Worm (Caenorhabditis elegans) whole organism, young adult: Measurements from ENCODE around the gene unc-24.

Experiments used
- B0035.1 ChIP-seq: sonication (generic microtip); optimal IDR thresholded peaks from 2 replicates; lab custom pipeline; 2016; ENCODE audit warnings: missing genetic modification characterization, mild to moderate bottlenecking, missing compliant biosample characterization, missing genotype, missing genetic modification reagents
- C06A6.2 ChIP-seq: fragments of 200-800 bp; sonication (Bioruptor generic); conservative IDR thresholded peaks from 2 replicates; pipeline ENCODE4 v1.3.6; 2022; ENCODE audit warnings: missing genetic modification characterization, missing compliant biosample characterization
- C17E4.6 ChIP-seq: fragments of 200-800 bp; sonication (Bioruptor generic); IDR thresholded peaks from 2 replicates; pipeline ENCODE4 v1.3.6; 2022; ENCODE audit warnings: missing genetic modification reagents, missing genetic modification characterization, missing compliant biosample characterization
- F10E7.11 ChIP-seq: sonication (generic microtip); optimal IDR thresholded peaks from 2 replicates; lab custom pipeline; 2017; ENCODE audit warnings: mild to moderate bottlenecking, missing genetic modification characterization, moderate library complexity, missing compliant biosample characterization
- F22D6.2 ChIP-seq: sonication (generic microtip); optimal IDR thresholded peaks from 2 replicates; lab custom pipeline; 2016; ENCODE audit warnings: mild to moderate bottlenecking, missing genetic modification characterization, missing compliant biosample characterization
- F23B12.7 ChIP-seq: sonication (generic microtip); optimal IDR thresholded peaks from 2 replicates; lab custom pipeline; 2017; ENCODE audit warnings: missing genetic modification characterization, mild to moderate bottlenecking, missing compliant biosample characterization, antibody characterized with exemption, moderate library complexity; ENCODE audit not compliant: insufficient read depth
- F49E8.2 ChIP-seq: sonication (generic microtip); optimal IDR thresholded peaks from 3 replicates; lab custom pipeline; 2017; ENCODE audit warnings: missing genetic modification characterization, mild to moderate bottlenecking, missing compliant biosample characterization, antibody characterized with exemption, moderate library complexity; ENCODE audit not compliant: insufficient read depth
- F55B11.4 ChIP-seq: sonication (generic microtip); optimal IDR thresholded peaks from 2 replicates; lab custom pipeline; 2016; ENCODE audit warnings: missing compliant biosample characterization, missing genetic modification characterization, borderline replicate concordance; ENCODE audit not compliant: insufficient read depth
- T26A5.8 ChIP-seq: sonication (generic microtip); optimal IDR thresholded peaks from 2 replicates; lab custom pipeline; 2016; ENCODE audit warnings: missing genetic modification characterization, missing compliant biosample characterization
- Y53G8AR.9 ChIP-seq: fragments of 200-800 bp; sonication (Bioruptor generic); conservative IDR thresholded peaks from 2 replicates; pipeline ENCODE4 v1.3.6; 2022; ENCODE audit warnings: missing genetic modification reagents, missing genetic modification characterization, missing compliant biosample characterization
- Y95B8A.8 ChIP-seq: fragments of 200-800 bp; sonication (Bioruptor generic); IDR thresholded peaks from 2 replicates; pipeline ENCODE4 v1.3.6; 2022; ENCODE audit warnings: missing genetic modification reagents, missing genetic modification characterization, missing compliant biosample characterization
- ZK185.1 ChIP-seq: sonication (generic microtip); optimal IDR thresholded peaks from 2 replicates; lab custom pipeline; 2016; ENCODE audit warnings: mild to moderate bottlenecking, missing genetic modification characterization, missing compliant biosample characterization; ENCODE audit not compliant: poor library complexity, severe bottlenecking
- attf-3 ChIP-seq: fragments of 200-800 bp; sonication (Bioruptor generic); conservative IDR thresholded peaks from 2 replicates; pipeline ENCODE4 v1.3.6; 2022; ENCODE audit warnings: missing genetic modification reagents, missing genetic modification characterization, missing compliant biosample characterization
- ccch-3 ChIP-seq: fragments of 200-800 bp; sonication (Bioruptor generic); optimal IDR thresholded peaks from 2 replicates; lab custom pipeline; 2018; ENCODE audit warnings: mild to moderate bottlenecking, missing genetic modification characterization, missing compliant biosample characterization
- ceh-100 ChIP-seq: fragments of 200-800 bp; sonication (Bioruptor generic); IDR thresholded peaks from 2 replicates; pipeline ENCODE4 v1.3.6; 2022; ENCODE audit warnings: missing genetic modification reagents, missing genetic modification characterization, missing compliant biosample characterization
- ceh-40 ChIP-seq: fragments of 200-800 bp; sonication (Bioruptor generic); IDR thresholded peaks from 2 replicates; pipeline ENCODE4 v1.3.6; 2022; ENCODE audit warnings: missing genetic modification characterization, missing compliant biosample characterization
- ceh-79 ChIP-seq: sonication (generic microtip); optimal IDR thresholded peaks from 2 replicates; lab custom pipeline; 2017; ENCODE audit warnings: mild to moderate bottlenecking, missing genetic modification characterization, missing compliant biosample characterization
- chd-7 ChIP-seq: sonication (generic microtip); optimal IDR thresholded peaks from 2 replicates; lab custom pipeline; 2016; ENCODE audit warnings: mild to moderate bottlenecking, missing genetic modification characterization, moderate library complexity, missing compliant biosample characterization
- dox-1 ChIP-seq: fragments of 200-800 bp; sonication (Bioruptor generic); IDR thresholded peaks from 2 replicates; pipeline ENCODE4 v1.3.6; 2022; ENCODE audit warnings: missing genetic modification reagents, missing genetic modification characterization, missing compliant biosample characterization
- dpff-1 ChIP-seq: sonication (generic microtip); optimal IDR thresholded peaks from 2 replicates; lab custom pipeline; 2017; ENCODE audit warnings: mild to moderate bottlenecking, missing genetic modification characterization, missing compliant biosample characterization
- egrh-3 ChIP-seq: fragments of 200-800 bp; sonication (Bioruptor generic); IDR thresholded peaks from 2 replicates; pipeline ENCODE4 v1.3.6; 2022; ENCODE audit warnings: missing genetic modification reagents, missing genetic modification characterization, missing compliant biosample characterization
- ets-4 ChIP-seq: fragments of 200-800 bp; sonication (Bioruptor generic); optimal IDR thresholded peaks from 2 replicates; lab custom pipeline; 2018; ENCODE audit warnings: mild to moderate bottlenecking, missing genetic modification characterization, missing compliant biosample characterization
- hlh-12 ChIP-seq: sonication (generic microtip); optimal IDR thresholded peaks from 2 replicates; lab custom pipeline; 2016; ENCODE audit warnings: missing genetic modification characterization, missing compliant biosample characterization
- hmg-1.2 ChIP-seq: fragments of 200-800 bp; sonication (Bioruptor generic); IDR thresholded peaks from 2 replicates; pipeline ENCODE4 v1.3.6; 2022; ENCODE audit warnings: missing genetic modification reagents, missing genetic modification characterization, missing compliant biosample characterization
- lag-1 ChIP-seq: fragments of 200-800 bp; sonication (Bioruptor generic); IDR thresholded peaks from 2 replicates; pipeline ENCODE4 v1.3.6; 2022; ENCODE audit warnings: missing genetic modification reagents, missing genetic modification characterization, missing compliant biosample characterization
- lin-40 ChIP-seq: sonication (generic microtip); optimal IDR thresholded peaks from 2 replicates; lab custom pipeline; 2016; ENCODE audit warnings: missing genetic modification characterization, mild to moderate bottlenecking, missing compliant biosample characterization, missing genotype, missing genetic modification reagents
- lsy-27 ChIP-seq: sonication (generic microtip); optimal IDR thresholded peaks from 2 replicates; lab custom pipeline; 2017; ENCODE audit warnings: missing genetic modification characterization, mild to moderate bottlenecking, missing compliant biosample characterization, antibody characterized with exemption, missing genotype, borderline replicate concordance; ENCODE audit not compliant: insufficient read depth
- madf-10 ChIP-seq: sonication (generic microtip); optimal IDR thresholded peaks from 2 replicates; lab custom pipeline; 2016; ENCODE audit warnings: mild to moderate bottlenecking, missing genetic modification characterization, missing compliant biosample characterization
- madf-3 ChIP-seq: fragments of 200-800 bp; sonication (Bioruptor generic); IDR thresholded peaks from 2 replicates; pipeline ENCODE4 v1.3.6; 2022; ENCODE audit warnings: missing genetic modification reagents, missing genetic modification characterization, missing compliant biosample characterization
- nhr-90 ChIP-seq: sonication (generic microtip); optimal IDR thresholded peaks from 2 replicates; lab custom pipeline; 2016; ENCODE audit warnings: missing genotype, mild to moderate bottlenecking, missing genetic modification characterization, missing compliant biosample characterization
- rec-8 ChIP-seq, 2 experiments: sonication (generic microtip); optimal IDR thresholded peaks; 2 replicates each; lab custom pipeline; 2016; ENCODE audit warnings: mild to moderate bottlenecking in 2 of 2, missing genetic modification characterization in 2 of 2, missing genetic modification reagents in 2 of 2, missing genotype in 2 of 2, missing biosample characterization in 1 of 2, missing compliant biosample characterization in 1 of 2, moderate library complexity in 1 of 2
- rpc-1 ChIP-seq, 2 experiments: fragments of 150-350 bp in 1 of 2; sonication (generic microtip) in 1 of 2; optimal IDR thresholded peaks; 2 replicates each; lab custom pipeline; 2014 to 2018; ENCODE audit warnings: missing biosample characterization in 1 of 2, missing genetic modification characterization in 1 of 2, missing genetic modification reagents in 1 of 2, missing genotype in 1 of 2
- sdz-38 ChIP-seq: sonication (generic microtip); optimal IDR thresholded peaks from 2 replicates; lab custom pipeline; 2016; ENCODE audit warnings: missing genotype, missing genetic modification characterization, missing compliant biosample characterization
- sea-2 ChIP-seq: fragments of 200-800 bp; sonication (Bioruptor generic); IDR thresholded peaks from 2 replicates; pipeline ENCODE4 v1.3.6; 2022; ENCODE audit warnings: missing genetic modification characterization, missing compliant biosample characterization
- sptf-2 ChIP-seq: fragments of 200-800 bp; sonication (Bioruptor generic); optimal IDR thresholded peaks from 2 replicates; lab custom pipeline; 2018; ENCODE audit warnings: mild to moderate bottlenecking, missing genetic modification characterization, missing compliant biosample characterization
- tbp1 ChIP-seq: fragments of 200-800 bp; sonication (Bioruptor generic); optimal IDR thresholded peaks from 2 replicates; lab custom pipeline; 2018; ENCODE audit warnings: mild to moderate bottlenecking, missing genetic modification characterization, missing compliant biosample characterization
- tlf-1 ChIP-seq: fragments of 200-800 bp; sonication (Bioruptor generic); optimal IDR thresholded peaks from 2 replicates; lab custom pipeline; 2018; ENCODE audit warnings: mild to moderate bottlenecking, missing genetic modification characterization, missing compliant biosample characterization
- unc-62 ChIP-seq: fragments of 150-350 bp; optimal IDR thresholded peaks from 2 replicates; lab custom pipeline; 2014; ENCODE audit warnings: missing biosample characterization, missing genetic modification reagents, missing genetic modification characterization
- ztf-22 ChIP-seq: fragments of 200-800 bp; sonication (Bioruptor generic); optimal IDR thresholded peaks from 2 replicates; lab custom pipeline; 2018; ENCODE audit warnings: mild to moderate bottlenecking, missing genetic modification characterization, moderate library complexity, missing compliant biosample characterization
- ztf-25 ChIP-seq: fragments of 200-800 bp; sonication (Bioruptor generic); IDR thresholded peaks from 2 replicates; pipeline ENCODE4 v1.3.6; 2022; ENCODE audit warnings: missing genetic modification reagents, missing genetic modification characterization, missing compliant biosample characterization
- ztf-26 ChIP-seq: sonication (generic microtip); optimal IDR thresholded peaks from 2 replicates; lab custom pipeline; 2017; ENCODE audit warnings: missing genetic modification characterization, missing compliant biosample characterization
- ztf-28 ChIP-seq: fragments of 200-800 bp; sonication (Bioruptor generic); IDR thresholded peaks from 2 replicates; pipeline ENCODE4 v1.3.6; 2022; ENCODE audit warnings: missing genetic modification reagents, missing genetic modification characterization, missing compliant biosample characterization
- ztf-6 ChIP-seq: fragments of 200-800 bp; sonication (Bioruptor generic); IDR thresholded peaks from 2 replicates; pipeline ENCODE4 v1.3.6; 2022; ENCODE audit warnings: missing genetic modification reagents, missing genetic modification characterization, missing compliant biosample characterization

Gene unc-24

ce11 chrIV:7979588-7979987, at the start of gene unc-24:
Gene unc-24, plus strand, starts transcription at chrIV:7979870.
- TF ChIP-seq sea-2 (GFP tag; lab: Robert Waterston, UW) (no peak), ceh-100 (no peak), rpc-1 (optimal IDR thresholded peaks at IDR 0.05; lab: Kevin White, UChicago) (no peak), rpc-1 (tag; optimal IDR thresholded peaks at IDR 0.05; lab: Kevin White, UChicago) (no peak)

ce11 chrIV:7931873-7932272, 47.8 kb upstream of the unc-24 start:
- TF ChIP-seq B0035.1 (tag; lab: Kevin White, UChicago) (no peak), F22D6.2 (tag; lab: Kevin White, UChicago) (no peak), lag-1 (GFP tag; lab: Robert Waterston, UW) (no peak), rec-8 (tag; optimal IDR thresholded peaks at IDR 0.05; lab: Kevin White, UChicago) (no peak), ztf-6 (GFP tag; lab: Robert Waterston, UW) (no peak), ZK185.1 (tag; lab: Kevin White, UChicago) (no peak), chd-7 (tag; lab: Kevin White, UChicago) (no peak), C06A6.2 (GFP tag; lab: Robert Waterston, UW) (no peak), madf-3 (GFP tag; lab: Robert Waterston, UW) (no peak), Y95B8A.8 (GFP tag; lab: Robert Waterston, UW) (no peak), nhr-90 (no peak)

- TF ChIP-seq sptf-2 (GFP tag; lab: Kevin White, UChicago) (no peak), tlf-1 (GFP tag; lab: Kevin White, UChicago) (no peak), lsy-27 (tag; lab: Kevin White, UChicago) (no peak), dox-1 (GFP tag; lab: Robert Waterston, UW) (no peak), egrh-3 (no peak), rec-8 (tag; optimal IDR thresholded peaks at IDR 0.05; lab: Kevin White, UChicago) (no peak), F10E7.11 (no peak), sdz-38 (tag; lab: Kevin White, UChicago) (no peak), Y53G8AR.9 (no peak), T26A5.8 (tag; lab: Kevin White, UChicago) (no peak), tbp1 (GFP tag; lab: Kevin White, UChicago) (no peak), unc-62 (no peak), hlh-12 (no peak), ztf-26 (tag; lab: Kevin White, UChicago) (no peak), ztf-22 (GFP tag; lab: Kevin White, UChicago) (no peak), ztf-28 (no peak)
Observed at ce11 chrIV:7933733-7934132, 45.9 kb upstream of the unc-24 start, which contains the start of gene bbs-2. Gene bbs-2, plus strand, starts transcription at chrIV:7934033.

ce11 chrIV:7938834-7939233, 40.8 kb upstream of the unc-24 start, which contains the start of gene F20D12.7:
Gene F20D12.7, minus strand, starts transcription at chrIV:7938934.
- no peak for TF ChIP-seq ccch-3 (GFP tag; lab: Kevin White, UChicago)
- TF ChIP-seq ets-4 (GFP tag; lab: Kevin White, UChicago) = no peak
- no peak for TF ChIP-seq F49E8.2 (tag; lab: Kevin White, UChicago)

ce11 chrIV:7940919-7941318, 38.8 kb upstream of the unc-24 start, which contains the start of gene exc-9:
Gene exc-9, minus strand, starts transcription at chrIV:7941019.
- no peak for TF ChIP-seq lin-40 (tag; lab: Kevin White, UChicago)
- no peak for TF ChIP-seq C17E4.6 (GFP tag; lab: Robert Waterston, UW)
- no peak for TF ChIP-seq dpff-1
- no peak for TF ChIP-seq F23B12.7 (tag; lab: Kevin White, UChicago)
- TF ChIP-seq ztf-25 (GFP tag; lab: Robert Waterston, UW) = no peak
- no peak for TF ChIP-seq madf-10
- TF ChIP-seq F55B11.4 (tag; lab: Kevin White, UChicago) = no peak
- TF ChIP-seq ztf-26 (tag; lab: Kevin White, UChicago) = no peak
- TF ChIP-seq hmg-1.2 (GFP tag; lab: Robert Waterston, UW) = no peak
- no peak for TF ChIP-seq C06A6.2 (GFP tag; lab: Robert Waterston, UW)
- no peak for TF ChIP-seq ceh-79 (tag; lab: Kevin White, UChicago)
- no peak for TF ChIP-seq hlh-12
- no peak for TF ChIP-seq attf-3
- no peak for TF ChIP-seq Y53G8AR.9
- no peak for TF ChIP-seq ceh-40 (GFP tag; lab: Robert Waterston, UW)
